Worm (Caenorhabditis elegans) whole organism, L4/young adult: ENCODE measurements around the gene fubl-2.
"Not testable (repeated sequence)": the region's sequence is repeated elsewhere in the genome, so short reads cannot be mapped to it uniquely, and the experiment has no call there.

Experiments
- W03F9.2 ChIP-seq: fragments of 150-350 bp; optimal IDR thresholded peaks from 2 replicates; lab custom pipeline; 2014; ENCODE audit warnings: missing biosample characterization, missing genetic modification characterization
- dao-5 ChIP-seq: sonication (generic microtip); optimal IDR thresholded peaks from 2 replicates; lab custom pipeline; 2016; ENCODE audit warnings: missing genotype, missing genetic modification characterization, moderate library complexity, missing compliant biosample characterization
- him-1 ChIP-seq: sonication (generic microtip); optimal IDR thresholded peaks from 2 replicates; lab custom pipeline; 2016; ENCODE audit warnings: missing genotype, missing genetic modification reagents, missing genetic modification characterization, missing compliant biosample characterization

Gene fubl-2

DNA sequence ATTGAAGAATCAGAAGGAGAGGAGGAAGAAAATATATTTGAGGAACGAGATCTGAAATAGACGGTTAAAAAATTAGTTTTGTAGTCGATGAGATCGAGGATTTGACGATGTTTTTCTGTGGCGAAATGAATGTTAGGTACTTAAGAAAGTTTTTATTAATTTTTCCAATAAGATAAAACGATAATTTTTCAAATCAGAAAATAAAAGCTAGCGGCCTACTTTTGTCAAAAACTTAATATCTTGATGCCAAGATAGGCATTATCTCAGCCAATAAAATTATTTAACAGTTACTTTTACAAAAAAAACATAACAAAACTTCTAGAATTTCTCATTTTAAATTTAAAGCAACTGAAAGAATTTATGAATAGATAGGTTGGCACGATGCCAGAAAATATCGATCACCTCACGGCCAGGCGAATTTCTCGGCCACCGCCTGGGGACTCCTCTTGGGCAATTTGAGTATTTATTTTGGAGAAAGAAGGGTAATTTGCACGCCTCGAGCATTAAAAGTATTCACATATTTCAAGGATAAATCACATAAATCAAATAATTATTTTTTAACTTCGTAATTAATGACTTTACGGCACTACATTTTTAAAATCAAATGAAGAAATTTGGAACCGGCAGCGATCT lies at the start of gene fubl-2:
Gene fubl-2 (minus strand): TSS at position 51 of the 633 bp plus-strand sequence.
- TF ChIP-seq him-1 (tag; lab: Kevin White, UChicago) (no peak), W03F9.2 (tag; lab: Kevin White, UChicago) (peak; percentile 81)

DNA sequence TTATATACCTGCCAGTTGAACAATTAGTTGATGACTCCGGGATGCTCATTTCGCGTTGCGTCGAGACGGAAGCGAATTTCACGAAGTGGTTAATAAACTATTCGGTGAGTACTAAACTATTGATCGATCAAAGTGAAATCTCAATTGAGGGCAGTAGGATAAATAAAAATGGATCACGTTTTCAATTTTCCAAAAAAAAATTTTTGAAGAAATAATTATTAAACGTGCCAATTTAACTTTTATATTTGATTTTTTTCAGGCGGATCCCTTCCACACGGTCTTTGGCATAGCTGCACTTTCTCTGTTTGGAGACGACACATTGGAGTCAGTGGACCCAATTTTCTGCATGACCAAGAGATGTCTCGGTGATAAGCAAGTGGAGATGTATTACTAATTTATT lies 48.5 kb upstream of the fubl-2 start, which contains the start of gene B0280.17:
Gene B0280.17 (minus strand): TSS at position 101 of the 400 bp plus-strand sequence.
- no peak for TF ChIP-seq dao-5 (tag; lab: Kevin White, UChicago)
- TF ChIP-seq him-1 (tag; lab: Kevin White, UChicago), result no peak
- TF ChIP-seq W03F9.2 (tag; lab: Kevin White, UChicago), result no peak

DNA sequence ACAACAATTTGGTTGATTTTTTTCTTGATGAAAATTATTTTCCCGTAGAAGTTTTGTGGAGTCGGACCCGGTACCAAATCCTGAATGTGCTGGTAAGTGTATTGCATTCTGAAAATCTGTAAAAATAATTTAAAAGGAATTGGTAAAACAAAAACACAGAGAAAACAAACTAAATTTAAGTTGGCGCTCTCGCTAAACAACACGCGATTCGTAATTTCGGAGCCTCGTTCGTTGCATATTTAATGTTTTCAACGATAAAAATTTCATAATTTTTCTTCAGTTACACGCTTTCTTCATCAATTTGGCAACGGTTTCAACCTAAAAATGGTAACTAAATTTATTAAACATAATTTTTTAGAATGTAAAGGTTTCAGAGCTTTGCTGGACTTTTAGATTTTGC lies 46.0 kb upstream of the fubl-2 start, which contains the start of the genes pot-1 and ggtb-1:
Gene pot-1 (minus strand): TSS at position 120 of the 400 bp plus-strand sequence.
Gene ggtb-1 (plus strand): TSS at position 208 of the 400 bp plus-strand sequence.
- TF ChIP-seq him-1 (tag; lab: Kevin White, UChicago), result no peak

DNA sequence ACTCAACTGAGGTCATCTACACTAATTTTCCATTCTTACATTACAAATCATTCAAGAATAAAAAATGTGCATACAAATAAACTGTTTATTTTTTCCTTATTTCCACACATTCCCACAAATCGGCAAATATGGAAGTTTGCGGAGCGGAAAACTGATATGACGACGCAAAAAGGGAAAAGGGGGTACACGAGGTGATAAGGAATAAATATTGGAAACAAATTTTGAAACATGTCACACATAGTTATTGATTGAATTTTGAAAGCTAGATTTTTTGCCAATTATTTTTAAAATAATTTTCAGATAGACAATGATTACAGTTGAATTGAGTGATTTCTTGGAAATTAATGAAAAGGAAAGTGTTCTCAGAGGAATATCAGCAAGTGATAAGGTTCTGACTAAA lies 41.1 kb upstream of the fubl-2 start, which contains the start of gene viro-2:
Gene viro-2 (plus strand): TSS at position 301 of the 400 bp plus-strand sequence.
- not testable (repeated sequence) for TF ChIP-seq him-1, W03F9.2, dao-5 (tag; lab: Kevin White, UChicago)

DNA sequence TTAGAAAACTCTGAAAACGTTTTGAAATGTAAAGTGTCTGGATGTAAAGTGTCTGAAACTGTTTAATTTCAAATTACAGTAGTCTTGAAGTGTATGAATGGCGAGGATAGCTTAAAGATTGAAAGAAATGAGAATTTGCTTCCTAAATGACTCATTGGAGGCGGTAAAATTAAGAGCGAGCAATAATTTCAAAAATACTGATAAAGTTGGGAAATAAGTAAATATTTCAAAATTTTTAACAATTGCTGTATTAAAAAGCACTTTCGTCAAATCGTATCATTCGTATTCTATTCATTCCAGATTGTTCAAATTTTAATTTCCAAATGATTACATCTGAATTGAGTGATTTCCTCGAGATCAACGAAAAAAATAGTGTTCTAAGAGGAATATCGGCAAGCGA lies 36.8 kb upstream of the fubl-2 start, which contains the start of gene B0280.2:
Gene B0280.2 (plus strand): TSS at position 301 of the 400 bp plus-strand sequence.
- TF ChIP-seq W03F9.2 (tag; lab: Kevin White, UChicago) (no peak), him-1 (tag; lab: Kevin White, UChicago) (no peak), dao-5 (tag; lab: Kevin White, UChicago) (no peak)

DNA sequence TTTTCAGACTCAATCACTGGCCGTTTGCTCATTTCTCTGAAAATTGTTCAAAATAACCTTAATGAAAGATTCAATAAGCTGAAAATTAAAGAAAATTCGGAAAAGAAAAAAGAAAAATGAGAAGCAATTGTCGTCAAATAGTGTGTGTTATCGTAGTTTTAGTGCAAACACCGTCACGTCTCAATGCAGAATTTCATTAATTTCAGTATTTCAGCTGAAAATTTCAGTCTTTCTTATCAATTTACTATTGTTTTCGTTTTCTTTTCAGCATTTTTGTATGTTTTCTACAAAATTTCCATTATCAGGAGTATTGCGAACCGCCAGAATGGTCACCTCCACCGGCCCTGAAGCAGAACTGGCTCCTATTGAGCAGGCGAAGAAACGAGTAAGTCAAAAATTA lies 35.3 kb upstream of the fubl-2 start, which contains the start of the genes B0280.9 and rpia-1:
Gene B0280.9 (minus strand): TSS at position 36 of the 400 bp plus-strand sequence.
Gene rpia-1 (plus strand): TSS at position 269 of the 400 bp plus-strand sequence.
- TF ChIP-seq him-1 (tag; lab: Kevin White, UChicago) (no peak), W03F9.2 (tag; lab: Kevin White, UChicago) (peak; percentile 59)

DNA sequence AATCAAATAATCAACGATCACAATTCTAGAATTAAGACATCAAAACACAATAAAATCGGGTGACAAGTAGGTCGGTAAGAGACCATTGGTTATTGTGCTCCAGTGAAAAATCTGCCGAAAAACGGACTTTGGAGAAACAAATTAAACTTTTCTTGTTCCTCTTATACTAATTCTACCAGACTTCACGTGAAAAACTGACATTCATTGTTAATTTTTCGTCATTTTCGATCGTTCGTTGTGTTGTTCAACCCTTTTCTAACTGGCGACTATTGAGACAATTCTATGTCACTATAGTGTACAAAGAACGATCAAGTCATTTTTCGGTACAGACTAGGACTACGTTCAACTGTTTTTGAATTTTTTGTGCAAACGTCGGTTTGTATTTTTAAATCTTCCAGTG lies 32.9 kb upstream of the fubl-2 start:
- no peak for TF ChIP-seq dao-5 (tag; lab: Kevin White, UChicago)
- TF ChIP-seq him-1 (tag; lab: Kevin White, UChicago), result no peak
- TF ChIP-seq W03F9.2 (tag; lab: Kevin White, UChicago), result no peak

DNA sequence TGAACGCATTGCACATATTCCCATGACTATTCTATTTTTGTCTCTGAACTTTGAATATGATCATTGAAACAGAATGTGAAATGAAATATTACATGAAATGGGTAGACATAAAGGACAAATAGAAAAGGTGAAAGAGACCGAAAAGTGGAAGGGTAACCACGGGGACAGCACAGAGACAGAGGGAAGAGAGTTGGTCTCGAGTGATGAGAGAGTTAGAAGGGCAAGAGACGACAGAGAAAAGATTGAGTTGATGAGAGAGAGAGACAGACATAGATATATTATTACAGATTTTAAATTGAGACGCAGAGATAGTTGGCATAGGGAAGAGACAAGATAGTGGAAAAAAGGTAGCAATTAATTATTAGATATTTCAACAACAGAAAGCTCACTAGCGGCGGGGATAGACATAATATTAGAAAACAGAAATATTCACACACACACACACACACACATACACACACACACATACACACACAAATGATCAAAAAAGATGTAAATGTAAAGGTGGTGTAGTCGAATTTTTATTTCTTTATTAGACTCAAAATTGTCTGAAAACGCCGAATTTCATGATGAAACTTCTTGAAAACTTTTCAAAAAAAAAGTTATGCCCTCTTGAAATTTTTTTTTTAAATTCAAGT lies 29.2 kb upstream of the fubl-2 start:
- TF ChIP-seq W03F9.2 (tag; lab: Kevin White, UChicago), result peak; percentile 56
- no peak for TF ChIP-seq him-1 (tag; lab: Kevin White, UChicago)
- no peak for TF ChIP-seq dao-5 (tag; lab: Kevin White, UChicago)

DNA sequence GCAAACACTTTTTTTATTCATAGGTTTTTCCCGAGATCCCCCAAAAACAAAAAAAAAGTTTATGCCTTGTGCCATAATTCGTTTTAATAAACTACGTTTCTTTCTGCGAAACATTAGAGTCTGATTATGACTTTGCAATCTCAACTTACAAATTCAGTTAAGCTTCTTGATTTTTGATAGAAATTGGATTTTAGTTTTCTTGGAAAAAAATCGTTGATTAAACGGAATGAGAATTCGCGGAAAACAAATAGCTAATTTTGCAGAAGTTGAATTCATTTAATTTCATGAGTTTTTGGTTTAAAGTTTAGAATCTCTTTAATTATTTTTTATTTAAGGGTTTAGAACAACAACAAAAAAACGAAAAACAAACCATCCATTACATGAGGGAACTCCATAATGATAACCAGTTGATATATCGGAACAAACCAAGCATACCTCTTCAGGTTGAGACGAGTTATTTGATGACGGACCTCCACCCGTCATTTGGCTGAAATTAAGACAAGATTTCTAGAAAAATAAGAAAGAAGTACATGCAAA lies 27.5 kb upstream of the fubl-2 start, which contains the start of gene nhr-10:
Gene nhr-10 (minus strand): TSS at position 487 of the 537 bp plus-strand sequence.
- TF ChIP-seq dao-5 (tag; lab: Kevin White, UChicago), result no peak
- no peak for TF ChIP-seq W03F9.2 (tag; lab: Kevin White, UChicago)
- no peak for TF ChIP-seq him-1 (tag; lab: Kevin White, UChicago)

DNA sequence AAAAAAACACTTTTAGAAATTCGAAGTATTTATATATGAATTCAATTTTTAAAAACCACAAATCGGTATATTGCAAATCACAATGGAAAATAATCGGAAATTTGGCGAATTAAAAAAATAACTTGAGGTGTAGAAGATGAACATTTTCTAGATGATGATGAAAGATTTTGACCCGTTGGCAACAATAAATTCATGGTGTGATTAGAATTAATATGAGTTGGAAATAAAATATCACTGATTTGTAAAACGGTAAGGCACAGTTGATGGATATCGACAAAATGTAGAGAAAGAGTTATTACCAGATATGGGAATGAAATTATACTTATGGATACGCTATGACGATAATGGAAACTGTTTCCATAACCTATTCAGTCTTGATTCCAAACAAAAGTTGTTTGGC lies 24.7 kb upstream of the fubl-2 start:
- TF ChIP-seq dao-5 (tag; lab: Kevin White, UChicago), result no peak
- TF ChIP-seq W03F9.2 (tag; lab: Kevin White, UChicago), result no peak
- no peak for TF ChIP-seq him-1 (tag; lab: Kevin White, UChicago)

DNA sequence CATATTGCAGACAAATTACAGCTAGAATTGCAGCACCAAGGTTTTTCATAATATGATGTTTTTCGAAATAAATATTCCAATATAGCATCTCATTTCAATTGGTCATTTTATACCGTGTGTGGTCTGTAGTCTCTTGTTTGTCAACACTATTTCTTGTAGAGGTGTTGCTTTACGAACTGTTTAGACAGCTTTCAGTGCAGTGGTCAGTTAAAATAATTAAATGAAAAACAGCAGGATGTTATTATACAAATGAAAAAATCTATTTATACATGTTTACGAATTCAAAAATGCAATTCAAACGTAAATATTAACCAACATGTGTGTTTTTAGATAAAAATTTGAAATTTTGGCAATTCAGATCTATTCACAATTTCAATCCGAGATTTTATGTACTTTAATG lies 24.3 kb upstream of the fubl-2 start, which contains the start of gene B0280.7:
Gene B0280.7 (minus strand): TSS at position 101 of the 400 bp plus-strand sequence.
- TF ChIP-seq W03F9.2 (tag; lab: Kevin White, UChicago), result no peak
- no peak for TF ChIP-seq dao-5 (tag; lab: Kevin White, UChicago)
- no peak for TF ChIP-seq him-1 (tag; lab: Kevin White, UChicago)

DNA sequence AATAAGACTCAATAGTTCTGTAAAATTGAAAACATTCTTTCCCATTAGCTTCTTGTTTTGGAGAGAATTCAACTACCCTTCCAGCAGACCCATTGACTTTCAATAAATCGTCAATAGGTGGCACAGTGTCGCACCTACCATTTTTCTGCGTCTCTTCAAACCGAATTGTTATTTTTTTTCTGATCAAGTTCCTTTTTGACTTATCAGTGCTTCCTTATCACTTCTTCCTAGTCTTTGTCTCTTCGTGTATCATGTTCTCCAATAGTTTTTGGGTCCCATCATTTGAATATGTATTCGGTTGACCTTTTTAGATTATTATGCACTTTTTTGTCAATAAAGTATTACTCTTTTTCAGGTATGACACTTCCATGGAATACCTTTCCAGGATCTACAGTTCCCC lies 20.4 kb upstream of the fubl-2 start, which contains the start of gene odd-1:
Gene odd-1 (plus strand): TSS at position 349 of the 400 bp plus-strand sequence.
- TF ChIP-seq W03F9.2 (tag; lab: Kevin White, UChicago) (no peak), dao-5 (tag; lab: Kevin White, UChicago) (no peak), him-1 (tag; lab: Kevin White, UChicago) (no peak)

DNA sequence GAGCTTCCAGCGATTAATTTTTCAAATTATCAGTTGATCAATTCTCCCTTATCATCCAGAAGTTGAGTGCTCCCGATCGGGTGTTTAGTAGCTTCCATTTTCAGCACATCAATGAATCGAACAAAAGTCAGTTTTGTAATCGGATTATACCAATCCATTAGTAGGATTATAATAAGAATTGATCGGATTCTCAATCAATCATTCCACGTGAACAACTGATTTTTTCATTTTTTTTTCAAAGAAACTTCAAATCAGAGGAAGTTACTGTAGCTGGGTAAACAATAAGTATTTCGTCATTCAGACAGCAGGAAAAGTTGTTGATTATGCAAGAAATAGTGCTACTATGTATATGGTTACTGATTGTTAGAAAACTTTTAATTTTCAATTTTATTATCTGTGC lies 19.3 kb upstream of the fubl-2 start:
- TF ChIP-seq him-1 (tag; lab: Kevin White, UChicago) (no peak), dao-5 (tag; lab: Kevin White, UChicago) (no peak), W03F9.2 (tag; lab: Kevin White, UChicago) (no peak)
